Worm (Caenorhabditis elegans) whole organism, L4 larva: Measurements from ENCODE around the gene F25B5.5.
A peak's percentile ranks its signal among the peaks of the same experiment; 100 is the strongest.

Source experiments
- F26F4.8 ChIP-seq: fragments of 200-800 bp; sonication (Bioruptor generic); conservative IDR thresholded peaks from 2 replicates; pipeline ENCODE4 v1.3.6; 2022; ENCODE audit warnings: missing genetic modification characterization, missing compliant biosample characterization
- R02D3.7 ChIP-seq: fragments of 150-350 bp; sonication (generic microtip); optimal IDR thresholded peaks from 3 replicates; lab custom pipeline; 2014; ENCODE audit warnings: missing biosample characterization, missing genetic modification characterization
- T26A8.4 ChIP-seq: fragments of 200-800 bp; sonication (Bioruptor generic); IDR thresholded peaks from 2 replicates; pipeline ENCODE4 v1.3.6; 2022; ENCODE audit warnings: missing genetic modification characterization, missing compliant biosample characterization
- Y105C5A.15 ChIP-seq: fragments of 200-800 bp; sonication (Bioruptor generic); IDR thresholded peaks from 2 replicates; pipeline ENCODE4 v1.3.6; 2022; ENCODE audit warnings: missing genetic modification characterization, missing compliant biosample characterization
- Y5F2A.4 ChIP-seq: fragments of 200-800 bp; sonication (Bioruptor generic); optimal IDR thresholded peaks from 2 replicates; lab custom pipeline; 2018; ENCODE audit warnings: mild to moderate bottlenecking, missing genetic modification characterization, missing compliant biosample characterization
- Y75B8A.6 ChIP-seq: fragments of 200-800 bp; sonication (Bioruptor generic); IDR thresholded peaks from 2 replicates; pipeline ENCODE4 v1.3.6; 2022; ENCODE audit warnings: missing genetic modification reagents, missing genetic modification characterization, missing compliant biosample characterization
- ZK337.2 ChIP-seq: fragments of 200-800 bp; sonication (Bioruptor generic); IDR thresholded peaks from 2 replicates; pipeline ENCODE4 v1.3.6; 2022; ENCODE audit warnings: missing genetic modification reagents, missing genetic modification characterization, missing compliant biosample characterization
- aha-1 ChIP-seq: fragments of 150-350 bp; peaks from one replicate; lab custom pipeline; 2014; ENCODE audit warnings: missing biosample characterization, missing genetic modification characterization
- arid-1 ChIP-seq: fragments of 200-800 bp; sonication (Bioruptor generic); conservative IDR thresholded peaks from 2 replicates; pipeline ENCODE4 v1.3.6; 2022; ENCODE audit warnings: missing genetic modification reagents, missing genetic modification characterization, missing compliant biosample characterization
- attf-4 ChIP-seq: sonication (generic microtip); optimal IDR thresholded peaks from 3 replicates; lab custom pipeline; 2017; ENCODE audit warnings: missing biosample characterization, missing genetic modification characterization
- ceh-28 ChIP-seq: fragments of 150-350 bp; optimal IDR thresholded peaks from 2 replicates; lab custom pipeline; 2014; ENCODE audit warnings: missing biosample characterization, missing genetic modification reagents, missing genetic modification characterization
- ceh-32 ChIP-seq: sonication (generic microtip); optimal IDR thresholded peaks from 2 replicates; lab custom pipeline; 2016; ENCODE audit warnings: mild to moderate bottlenecking, missing genetic modification characterization, missing compliant biosample characterization; ENCODE audit not compliant: poor library complexity
- ceh-82 ChIP-seq: sonication (generic microtip); optimal IDR thresholded peaks from 2 replicates; lab custom pipeline; 2017; ENCODE audit warnings: missing biosample characterization, missing genetic modification characterization
- daf-16 ChIP-seq, 3 experiments: sonication (generic microtip); optimal IDR thresholded peaks; 2 replicates each; lab custom pipeline; 2016 to 2017; ENCODE audit warnings: missing genetic modification characterization in 3 of 3, missing genetic modification reagents in 3 of 3, mild to moderate bottlenecking in 2 of 3, missing compliant biosample characterization in 2 of 3, missing biosample characterization in 1 of 3, moderate library complexity in 1 of 3
- daf-8 ChIP-seq: fragments of 200-800 bp; sonication (Bioruptor generic); IDR thresholded peaks from 2 replicates; pipeline ENCODE4 v1.3.6; 2022; ENCODE audit warnings: missing genetic modification characterization, missing compliant biosample characterization
- dmd-9 ChIP-seq: fragments of 200-800 bp; sonication (Bioruptor generic); IDR thresholded peaks from 2 replicates; pipeline ENCODE4 v1.3.6; 2022; ENCODE audit warnings: missing genetic modification reagents, missing genetic modification characterization, missing compliant biosample characterization
- egl-27 ChIP-seq: sonication (generic microtip); optimal IDR thresholded peaks from 3 replicates; lab custom pipeline; 2017; ENCODE audit warnings: missing biosample characterization, missing genetic modification reagents, missing genetic modification characterization
- fkh-10 ChIP-seq: fragments of 150-350 bp; optimal IDR thresholded peaks from 2 replicates; lab custom pipeline; 2014; ENCODE audit warnings: missing biosample characterization, missing genetic modification reagents, missing genetic modification characterization
- hlh-11 ChIP-seq: fragments of 200-800 bp; sonication (Bioruptor generic); optimal IDR thresholded peaks from 2 replicates; lab custom pipeline; 2018; ENCODE audit warnings: mild to moderate bottlenecking, missing genetic modification characterization, missing compliant biosample characterization
- hlh-30 ChIP-seq: sonication (generic microtip); optimal IDR thresholded peaks from 2 replicates; lab custom pipeline; 2017; ENCODE audit warnings: antibody characterized with exemption, mild to moderate bottlenecking, missing genetic modification characterization, missing compliant biosample characterization; ENCODE audit not compliant: insufficient read depth
- hmg-1.1 ChIP-seq: fragments of 200-800 bp; sonication (Bioruptor generic); IDR thresholded peaks from 2 replicates; pipeline ENCODE4 v1.3.6; 2022; ENCODE audit warnings: missing genetic modification reagents, missing genetic modification characterization, missing compliant biosample characterization
- lin-1 ChIP-seq: fragments of 200-800 bp; sonication (Bioruptor generic); IDR thresholded peaks from 2 replicates; pipeline ENCODE4 v1.3.6; 2022; ENCODE audit warnings: missing genetic modification reagents, missing genetic modification characterization, missing compliant biosample characterization
- lin-15B ChIP-seq: fragments of 150-350 bp; sonication (generic microtip); optimal IDR thresholded peaks from 3 replicates; lab custom pipeline; 2014; ENCODE audit warnings: missing biosample characterization, missing genetic modification characterization
- lin-39 ChIP-seq: fragments of 150-350 bp; optimal IDR thresholded peaks from 2 replicates; lab custom pipeline; 2014; ENCODE audit warnings: missing biosample characterization, missing genetic modification reagents, missing genetic modification characterization
- madf-5 ChIP-seq, 2 experiments: fragments of 200-800 bp; sonication (Bioruptor generic); IDR thresholded peaks; 2 replicates each; pipeline ENCODE4 v1.3.6; 2022; ENCODE audit warnings: missing compliant biosample characterization in 2 of 2, missing genetic modification characterization in 2 of 2
- madf-9 ChIP-seq: fragments of 200-800 bp; sonication (Bioruptor generic); conservative IDR thresholded peaks from 2 replicates; pipeline ENCODE4 v1.3.6; 2022; ENCODE audit warnings: missing genetic modification reagents, missing genetic modification characterization, missing compliant biosample characterization
- mdl-1 ChIP-seq, 2 experiments: fragments of 150-350 bp in 1 of 2; sonication (generic microtip) in 1 of 2; optimal IDR thresholded peaks; 2 replicates each; lab custom pipeline; 2014 to 2017; ENCODE audit warnings: missing biosample characterization in 2 of 2, missing genetic modification characterization in 2 of 2
- mep-1 ChIP-seq: fragments of 150-350 bp; sonication (generic microtip); optimal IDR thresholded peaks from 3 replicates; lab custom pipeline; 2014; ENCODE audit warnings: missing biosample characterization, missing genetic modification characterization
- mes-2 ChIP-seq: sonication (generic microtip); optimal IDR thresholded peaks from 2 replicates; lab custom pipeline; 2016; ENCODE audit warnings: missing genotype, mild to moderate bottlenecking, missing genetic modification characterization, missing compliant biosample characterization; ENCODE audit not compliant: poor library complexity, severe bottlenecking
- mxl-2 ChIP-seq: fragments of 200-800 bp; sonication (Bioruptor generic); conservative IDR thresholded peaks from 2 replicates; pipeline ENCODE4 v1.3.6; 2022; ENCODE audit warnings: missing genetic modification reagents, missing genetic modification characterization, missing compliant biosample characterization
- nhr-10 ChIP-seq: fragments of 150-350 bp; optimal IDR thresholded peaks from 2 replicates; lab custom pipeline; 2014; ENCODE audit warnings: missing biosample characterization, missing genetic modification characterization
- nhr-111 ChIP-seq: fragments of 200-800 bp; sonication (Bioruptor generic); optimal IDR thresholded peaks from 2 replicates; lab custom pipeline; 2018; ENCODE audit warnings: mild to moderate bottlenecking, missing genetic modification characterization, missing compliant biosample characterization
- nhr-237 ChIP-seq: sonication (generic microtip); optimal IDR thresholded peaks from 2 replicates; lab custom pipeline; 2017; ENCODE audit warnings: missing biosample characterization, missing genetic modification characterization
- nhr-25 ChIP-seq: sonication (generic microtip); optimal IDR thresholded peaks from 2 replicates; lab custom pipeline; 2017; ENCODE audit warnings: missing genetic modification characterization, mild to moderate bottlenecking, missing compliant biosample characterization, antibody characterized with exemption, moderate library complexity, borderline replicate concordance; ENCODE audit not compliant: insufficient read depth
- nhr-28 ChIP-seq: fragments of 150-350 bp; optimal IDR thresholded peaks from 2 replicates; lab custom pipeline; 2014; ENCODE audit warnings: missing biosample characterization, missing genetic modification characterization
- nhr-77 ChIP-seq: fragments of 150-350 bp; optimal IDR thresholded peaks from 2 replicates; lab custom pipeline; 2014; ENCODE audit warnings: missing biosample characterization, missing genetic modification characterization
- pha-4 ChIP-seq, 2 experiments: fragments of 150-350 bp in 1 of 2; fragments of 200-800 bp in 1 of 2; sonication (Bioruptor generic) in 1 of 2; IDR thresholded peaks in 1 of 2; optimal IDR thresholded peaks in 1 of 2; 2 replicates each; pipeline versions ENCODE4 v1.3.6 to Lab custom; 2014 to 2022; ENCODE audit warnings: missing genetic modification characterization in 2 of 2, missing genetic modification reagents in 2 of 2, missing biosample characterization in 1 of 2, missing compliant biosample characterization in 1 of 2
- php-3 ChIP-seq: fragments of 200-800 bp; sonication (Bioruptor generic); IDR thresholded peaks from 2 replicates; pipeline ENCODE4 v1.3.6; 2022; ENCODE audit warnings: missing genetic modification reagents, missing genetic modification characterization, missing compliant biosample characterization
- pqm-1 ChIP-seq: sonication (generic microtip); optimal IDR thresholded peaks from 2 replicates; lab custom pipeline; 2017; ENCODE audit warnings: missing biosample characterization, missing genetic modification characterization
- rbr-2 ChIP-seq: sonication (generic microtip); optimal IDR thresholded peaks from 2 replicates; lab custom pipeline; 2016; ENCODE audit warnings: missing genotype, missing genetic modification characterization, missing compliant biosample characterization
- sdz-12 ChIP-seq: fragments of 200-800 bp; sonication (Bioruptor generic); optimal IDR thresholded peaks from 2 replicates; lab custom pipeline; 2018; ENCODE audit warnings: mild to moderate bottlenecking, missing genetic modification characterization, missing compliant biosample characterization
- snpc-4 ChIP-seq: fragments of 150-350 bp; optimal IDR thresholded peaks from 2 replicates; lab custom pipeline; 2014; ENCODE audit warnings: missing biosample characterization, missing genetic modification characterization
- spr-1 ChIP-seq: sonication (generic microtip); optimal IDR thresholded peaks from 2 replicates; lab custom pipeline; 2016; ENCODE audit warnings: mild to moderate bottlenecking, missing genetic modification characterization, missing compliant biosample characterization
- tag-97 ChIP-seq: fragments of 200-800 bp; sonication (Bioruptor generic); IDR thresholded peaks from 2 replicates; pipeline ENCODE4 v1.3.6; 2022; ENCODE audit warnings: missing genetic modification characterization, missing compliant biosample characterization
- unc-62 ChIP-seq, 3 experiments: fragments of 150-350 bp in 1 of 3; sonication (generic microtip); optimal IDR thresholded peaks in 2 of 3; peaks in 1 of 3; 1 replicate in 1 of 3; 2 replicates in 2 of 3; lab custom pipeline; 2014 to 2017; ENCODE audit warnings: missing biosample characterization in 3 of 3, missing genetic modification characterization in 3 of 3, missing genetic modification reagents in 3 of 3, missing genotype in 1 of 3
- vab-7 ChIP-seq: fragments of 200-800 bp; sonication (Bioruptor generic); IDR thresholded peaks from 2 replicates; pipeline ENCODE4 v1.3.6; 2022; ENCODE audit warnings: missing genetic modification reagents, missing genetic modification characterization, missing compliant biosample characterization

Gene F25B5.5

DNA sequence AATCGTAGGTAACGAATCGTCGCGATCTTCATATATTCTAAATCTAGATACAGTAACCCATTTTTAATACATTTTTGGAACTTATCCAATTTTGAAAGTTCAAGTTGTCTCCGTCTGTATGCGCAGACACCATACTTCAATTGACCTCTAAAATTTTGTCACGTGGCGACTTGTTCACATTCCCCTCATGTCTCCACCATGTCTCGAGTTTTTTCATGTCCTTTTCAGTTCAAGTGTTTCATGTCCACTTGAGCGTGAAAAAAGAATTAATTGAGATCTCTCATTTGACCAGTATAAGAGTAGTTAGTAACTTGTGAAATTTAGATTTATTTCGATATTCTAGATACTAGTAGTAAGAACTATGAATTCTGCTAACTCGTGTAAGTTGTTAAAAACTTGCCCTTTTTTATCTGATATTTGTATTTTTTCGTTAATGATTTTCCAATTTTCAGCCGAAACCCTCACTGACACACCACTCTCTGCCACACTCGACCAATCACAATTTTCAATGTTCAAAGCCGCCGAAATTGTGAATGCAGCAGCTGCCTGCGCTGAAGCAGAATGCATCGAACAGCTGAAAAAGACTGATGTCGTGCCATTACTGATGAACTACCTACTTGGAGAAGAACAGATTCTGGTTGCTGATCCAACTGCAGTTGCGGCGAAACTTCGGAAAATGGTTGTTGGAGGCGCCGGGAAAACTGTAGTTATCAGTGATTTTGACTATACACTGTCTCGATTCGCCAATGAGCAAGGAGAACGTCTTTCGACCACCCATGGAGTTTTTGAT is 5.9 kb upstream of the F25B5.5 start (continued):
- TF ChIP-seq mxl-2 (GFP tag; lab: Robert Waterston, UW) (no peak), nhr-25 (tag; lab: Kevin White, UChicago) (peak; percentile 12), Y75B8A.6 (GFP tag; lab: Robert Waterston, UW) (no peak), nhr-77 (tag; lab: Kevin White, UChicago) (no peak), F26F4.8 (GFP tag; lab: Robert Waterston, UW) (no peak), pha-4 (GFP tag; IDR thresholded peaks at IDR 0.05; lab: Robert Waterston, UW) (no peak), pha-4 (tag; optimal IDR thresholded peaks at IDR 0.05; lab: Kevin White, UChicago) (no peak), aha-1 (tag; lab: Kevin White, UChicago) (peak; percentile 15), nhr-237 (tag; lab: Kevin White, UChicago) (no peak), nhr-111 (no peak), arid-1 (GFP tag; lab: Robert Waterston, UW) (no peak), nhr-10 (tag; lab: Kevin White, UChicago) (peak; percentile 25), snpc-4 (no peak), sdz-12 (no peak), lin-39 (tag; lab: Kevin White, UChicago) (no peak), Y5F2A.4 (no peak), Y105C5A.15 (GFP tag; lab: Robert Waterston, UW) (0 out of 2 replicates have a peak, but pooled peaks have one; percentile 7), lin-1 (GFP tag; lab: Robert Waterston, UW) (no peak), lin-15B (tag; lab: Kevin White, UChicago) (no peak), vab-7 (GFP tag; lab: Robert Waterston, UW) (no peak), mdl-1 (tag; optimal IDR thresholded peaks at IDR 0.05; lab: Kevin White, UChicago) (peak in 1 of 2 experiments; percentile 42), mep-1 (tag; lab: Kevin White, UChicago) (peak; percentile 15), madf-9 (GFP tag; lab: Robert Waterston, UW) (no peak), hlh-11 (no peak), ceh-82 (tag; lab: Kevin White, UChicago) (no peak), hmg-1.1 (no peak), dmd-9 (no peak), ZK337.2 (GFP tag; lab: Robert Waterston, UW) (no peak), egl-27 (tag; lab: Kevin White, UChicago) (no peak), rbr-2 (no peak), ceh-28 (tag; lab: Kevin White, UChicago) (no peak), pqm-1 (tag; lab: Kevin White, UChicago) (no peak), R02D3.7 (tag; lab: Kevin White, UChicago) (no peak), ceh-32 (tag; lab: Kevin White, UChicago) (no peak), mes-2 (tag; lab: Kevin White, UChicago) (no peak), tag-97 (GFP tag; lab: Robert Waterston, UW) (no peak), daf-8 (GFP tag; lab: Robert Waterston, UW) (no peak), fkh-10 (GFP tag; lab: Kevin White, UChicago) (no peak), T26A8.4 (no peak)

DNA sequence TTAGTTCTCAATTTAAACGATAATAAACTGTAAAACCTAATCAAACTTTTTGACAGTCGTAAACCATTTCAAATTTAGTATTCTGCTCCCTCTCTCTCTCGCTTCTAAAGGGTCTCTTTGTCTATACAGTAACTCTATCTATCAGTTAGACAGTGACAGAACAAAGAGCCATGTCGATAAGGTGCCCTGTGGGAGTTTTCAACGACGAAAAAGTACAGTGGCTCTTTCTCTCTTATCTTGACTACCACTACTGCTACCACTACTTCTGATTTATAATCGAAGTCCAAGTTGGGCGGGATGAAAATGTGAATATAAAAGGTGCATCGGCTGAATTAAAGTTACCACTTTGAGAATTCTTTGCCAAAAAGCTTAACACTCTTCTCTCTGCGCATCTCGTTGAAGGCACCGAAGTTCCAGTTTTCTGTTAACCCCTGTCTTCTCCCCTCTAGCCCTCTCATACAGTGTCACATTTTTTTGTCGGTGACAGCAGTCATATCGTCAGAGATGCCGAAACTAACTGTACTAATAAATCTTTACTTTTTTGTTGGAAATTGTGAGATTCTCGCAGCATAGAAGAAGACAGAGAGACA is 4.9 kb upstream of the F25B5.5 start:
- TF ChIP-seq lin-39 (tag; lab: Kevin White, UChicago) (no peak), nhr-28 (tag; lab: Kevin White, UChicago) (peak; percentile 8), spr-1 (tag; lab: Kevin White, UChicago) (no peak), madf-5 (GFP tag; IDR thresholded peaks at IDR 0.05; lab: Robert Waterston, UW) (0 out of 4 replicates have a peak, but pooled peaks have one; percentile 25 to 49), daf-16 (GFP tag; optimal IDR thresholded peaks at IDR 0.05; lab: Kevin White, UChicago) (no peak), daf-16 (tag; optimal IDR thresholded peaks at IDR 0.05; lab: Kevin White, UChicago) (peak; percentile 55), pqm-1 (tag; lab: Kevin White, UChicago) (peak; percentile 12), hlh-30 (tag; lab: Kevin White, UChicago) (peak; percentile 15), hlh-11 (peak; percentile 42), mes-2 (tag; lab: Kevin White, UChicago) (peak; percentile 32), lin-1 (GFP tag; lab: Robert Waterston, UW) (0 out of 2 replicates have a peak, but pooled peaks have one; percentile 20), unc-62 (GFP tag; optimal IDR thresholded peaks at IDR 0.05 in 1 of 2; lab: Kevin White, UChicago) (peak in 1 of 2 experiments; percentile 93), unc-62 (tag; optimal IDR thresholded peaks at IDR 0.05; lab: Kevin White, UChicago) (no peak), attf-4 (tag; lab: Kevin White, UChicago) (no peak), hmg-1.1 (peak; percentile 26; the same call in 1 of the 2 replicates), php-3 (GFP tag; lab: Robert Waterston, UW) (peak; percentile 14; the same call in 1 of the 2 replicates)
